Worm (Caenorhabditis elegans): ENCODE results near the gene mrps-31.
A peak's percentile ranks its signal among the peaks of the same experiment; 100 is the strongest.

- TF ChIP-seq nhr-28 (tag; optimal IDR thresholded peaks at IDR 0.05) (no peak), lin-39 (tag; optimal IDR thresholded peaks at IDR 0.05) (no peak), tlp-1 (tag; optimal IDR thresholded peaks at IDR 0.05) (no peak), hlh-4 (tag; optimal IDR thresholded peaks at IDR 0.05) (no peak), unc-86 (tag; optimal IDR thresholded peaks at IDR 0.05) (peak; percentile 11), aha-1 (tag; optimal IDR thresholded peaks at IDR 0.05) (no peak), fkh-10 (GFP tag; optimal IDR thresholded peaks at IDR 0.05) (no peak)
Measured at ce11 chrIII:3670984-3671383, 40.8 kb upstream of the mrps-31 start.
